Worm (Caenorhabditis elegans) whole organism, L1 larva: ENCODE data around the gene sri-20.

Experiments
- C16A3.4 ChIP-seq: fragments of 150-350 bp; optimal IDR thresholded peaks from 2 replicates; lab custom pipeline; 2014; ENCODE audit warnings: missing biosample characterization, missing genetic modification characterization
- C34B4.2 ChIP-seq: sonication (generic microtip); optimal IDR thresholded peaks from 2 replicates; lab custom pipeline; 2017; ENCODE audit warnings: mild to moderate bottlenecking, missing genetic modification characterization, missing compliant biosample characterization
- aly-2 ChIP-seq: fragments of 150-350 bp; optimal IDR thresholded peaks from 2 replicates; lab custom pipeline; 2014; ENCODE audit warnings: missing biosample characterization, missing genetic modification characterization
- blmp-1 ChIP-seq: fragments of 150-350 bp; optimal IDR thresholded peaks from 2 replicates; lab custom pipeline; 2014; ENCODE audit warnings: missing biosample characterization, missing genetic modification characterization
- ceh-8 ChIP-seq: fragments of 200-800 bp; sonication (Bioruptor generic); optimal IDR thresholded peaks from 2 replicates; lab custom pipeline; 2018; ENCODE audit warnings: mild to moderate bottlenecking, missing genetic modification characterization, moderate library complexity, missing compliant biosample characterization
- ceh-82 ChIP-seq, 3 experiments: fragments of 150-350 bp in 1 of 3; sonication (generic microtip) in 2 of 3; optimal IDR thresholded peaks; 2 replicates each; lab custom pipeline; 2014 to 2017; ENCODE audit warnings: missing biosample characterization in 3 of 3, missing genetic modification characterization in 3 of 3
- ceh-88 ChIP-seq: fragments of 200-800 bp; sonication (Bioruptor generic); IDR thresholded peaks from 2 replicates; pipeline ENCODE4 v1.3.6; 2022; ENCODE audit warnings: missing genetic modification characterization, missing compliant biosample characterization
- ces-1 ChIP-seq: fragments of 150-350 bp; optimal IDR thresholded peaks from 2 replicates; lab custom pipeline; 2014; ENCODE audit warnings: missing biosample characterization, missing genetic modification reagents, missing genetic modification characterization
- dpl-1 ChIP-seq, 3 experiments: fragments of 150-350 bp in 2 of 3; sonication (generic microtip) in 1 of 3; optimal IDR thresholded peaks; 2 replicates each; lab custom pipeline; 2014 to 2017; ENCODE audit warnings: missing biosample characterization in 3 of 3, missing genetic modification characterization in 3 of 3, missing genetic modification reagents in 3 of 3
- dsc-1 ChIP-seq: sonication (generic microtip); optimal IDR thresholded peaks from 2 replicates; lab custom pipeline; 2016; ENCODE audit warnings: mild to moderate bottlenecking, missing genetic modification characterization, missing compliant biosample characterization
- efl-1 ChIP-seq, 4 experiments: fragments of 150-350 bp; optimal IDR thresholded peaks in 3 of 4; peaks in 1 of 4; 1 replicate in 1 of 4; 2 replicates in 3 of 4; lab custom pipeline; 2014; ENCODE audit warnings: missing biosample characterization in 2 of 4, missing genetic modification characterization in 2 of 4, missing genetic modification reagents in 2 of 4
- elt-2 ChIP-seq: sonication (generic microtip); optimal IDR thresholded peaks from 2 replicates; lab custom pipeline; 2016; ENCODE audit warnings: missing genetic modification characterization, mild to moderate bottlenecking, inconsistent platforms, missing compliant biosample characterization, missing genetic modification reagents
- fkh-10 ChIP-seq: sonication (generic microtip); optimal IDR thresholded peaks from 2 replicates; lab custom pipeline; 2017; ENCODE audit warnings: missing biosample characterization, missing genetic modification reagents, missing genetic modification characterization
- fkh-8 ChIP-seq: sonication (generic microtip); optimal IDR thresholded peaks from 2 replicates; lab custom pipeline; 2016; ENCODE audit warnings: mild to moderate bottlenecking, missing genetic modification characterization, missing compliant biosample characterization
- hlh-4 ChIP-seq: sonication (generic microtip); optimal IDR thresholded peaks from 2 replicates; lab custom pipeline; 2016; ENCODE audit warnings: mild to moderate bottlenecking, missing genetic modification characterization, missing compliant biosample characterization
- hpl-2 ChIP-seq: fragments of 150-350 bp; optimal IDR thresholded peaks from 2 replicates; lab custom pipeline; 2014; ENCODE audit warnings: missing biosample characterization, missing genetic modification reagents, missing genetic modification characterization
- lin-13 ChIP-seq: fragments of 150-350 bp; optimal IDR thresholded peaks from 2 replicates; lab custom pipeline; 2014; ENCODE audit warnings: missing biosample characterization, missing genetic modification reagents, missing genetic modification characterization
- lin-14 ChIP-seq: fragments of 200-800 bp; sonication (Bioruptor generic); optimal IDR thresholded peaks from 2 replicates; lab custom pipeline; 2018; ENCODE audit warnings: mild to moderate bottlenecking, missing genetic modification characterization, moderate library complexity, missing compliant biosample characterization
- lin-15B ChIP-seq: fragments of 150-350 bp; sonication (generic microtip); optimal IDR thresholded peaks from 3 replicates; lab custom pipeline; 2014; ENCODE audit warnings: missing biosample characterization, missing genetic modification characterization
- lin-35 ChIP-seq, 2 experiments: fragments of 150-350 bp; optimal IDR thresholded peaks; 2 replicates each; lab custom pipeline; 2014; ENCODE audit warnings: missing biosample characterization in 2 of 2, missing genetic modification characterization in 2 of 2, missing genetic modification reagents in 2 of 2
- lir-3 ChIP-seq: sonication (generic microtip); optimal IDR thresholded peaks from 2 replicates; lab custom pipeline; 2016; ENCODE audit warnings: mild to moderate bottlenecking, missing genetic modification characterization, moderate library complexity, missing compliant biosample characterization; ENCODE audit not compliant: poor library complexity
- lsy-2 ChIP-seq, 2 experiments: fragments of 150-350 bp; optimal IDR thresholded peaks; 2 replicates each; lab custom pipeline; 2014; ENCODE audit warnings: missing biosample characterization in 2 of 2, missing genetic modification characterization in 2 of 2
- mab-9 ChIP-seq: fragments of 200-800 bp; sonication (Bioruptor generic); IDR thresholded peaks from 2 replicates; pipeline ENCODE4 v1.3.6; 2022; ENCODE audit warnings: missing genetic modification reagents, missing genetic modification characterization, missing compliant biosample characterization
- mdl-1 ChIP-seq, 2 experiments: fragments of 150-350 bp; optimal IDR thresholded peaks; 2 replicates each; lab custom pipeline; 2014 to 2017; ENCODE audit warnings: missing biosample characterization in 2 of 2, missing genetic modification characterization in 2 of 2, inconsistent platforms in 1 of 2
- mep-1 ChIP-seq: fragments of 150-350 bp; optimal IDR thresholded peaks from 2 replicates; lab custom pipeline; 2014; ENCODE audit warnings: missing biosample characterization, missing genetic modification characterization
- nhr-20 ChIP-seq: sonication (generic microtip); optimal IDR thresholded peaks from 2 replicates; lab custom pipeline; 2016; ENCODE audit warnings: mild to moderate bottlenecking, missing genetic modification characterization, missing compliant biosample characterization
- nhr-237 ChIP-seq: fragments of 150-350 bp; optimal IDR thresholded peaks from 2 replicates; lab custom pipeline; 2014; ENCODE audit warnings: missing biosample characterization, missing genetic modification characterization
- nhr-28 ChIP-seq: fragments of 150-350 bp; optimal IDR thresholded peaks from 2 replicates; lab custom pipeline; 2014; ENCODE audit warnings: missing biosample characterization, missing genetic modification characterization
- nhr-47 ChIP-seq: sonication (generic microtip); optimal IDR thresholded peaks from 2 replicates; lab custom pipeline; 2016; ENCODE audit warnings: mild to moderate bottlenecking, missing genetic modification characterization, moderate library complexity, missing compliant biosample characterization
- nhr-71 ChIP-seq: sonication (generic microtip); optimal IDR thresholded peaks from 2 replicates; lab custom pipeline; 2016; ENCODE audit warnings: mild to moderate bottlenecking, missing genetic modification characterization, moderate library complexity, missing compliant biosample characterization
- nhr-85 ChIP-seq: sonication (generic microtip); peaks from one replicate; lab custom pipeline; 2016; ENCODE audit warnings: missing genetic modification characterization, inconsistent platforms, missing compliant biosample characterization
- nhr-90 ChIP-seq: sonication (generic microtip); optimal IDR thresholded peaks from 2 replicates; lab custom pipeline; 2016; ENCODE audit warnings: mild to moderate bottlenecking, missing genetic modification characterization, missing compliant biosample characterization; ENCODE audit not compliant: poor library complexity
- pag-3 ChIP-seq: sonication (generic microtip); optimal IDR thresholded peaks from 2 replicates; lab custom pipeline; 2017; ENCODE audit warnings: missing genetic modification characterization, mild to moderate bottlenecking, missing compliant biosample characterization, antibody characterized with exemption, borderline replicate concordance; ENCODE audit not compliant: insufficient read depth
- pqm-1 ChIP-seq: sonication (generic microtip); optimal IDR thresholded peaks from 3 replicates; lab custom pipeline; 2017; ENCODE audit warnings: missing biosample characterization, missing genetic modification characterization
- rnt-1 ChIP-seq: sonication (generic microtip); optimal IDR thresholded peaks from 2 replicates; lab custom pipeline; 2016; ENCODE audit warnings: mild to moderate bottlenecking, missing genetic modification characterization, moderate library complexity, missing compliant biosample characterization
- skn-1 ChIP-seq: fragments of 150-350 bp; optimal IDR thresholded peaks from 2 replicates; lab custom pipeline; 2014; ENCODE audit warnings: missing biosample characterization, missing genetic modification characterization
- snpc-4 ChIP-seq: fragments of 150-350 bp; optimal IDR thresholded peaks from 2 replicates; lab custom pipeline; 2014; ENCODE audit warnings: missing biosample characterization, missing genetic modification characterization
- snu-23 ChIP-seq: sonication (generic microtip); optimal IDR thresholded peaks from 2 replicates; lab custom pipeline; 2016; ENCODE audit warnings: missing genetic modification characterization, missing compliant biosample characterization
- sptf-1 ChIP-seq: fragments of 150-350 bp; optimal IDR thresholded peaks from 2 replicates; lab custom pipeline; 2014; ENCODE audit warnings: missing biosample characterization, missing genetic modification characterization
- sup-37 ChIP-seq: fragments of 200-800 bp; sonication (Bioruptor generic); optimal IDR thresholded peaks from 2 replicates; lab custom pipeline; 2018; ENCODE audit warnings: mild to moderate bottlenecking, missing genetic modification characterization, missing compliant biosample characterization
- swsn-7 ChIP-seq: sonication (generic microtip); optimal IDR thresholded peaks from 2 replicates; lab custom pipeline; 2016; ENCODE audit warnings: missing genetic modification characterization, missing compliant biosample characterization
- tbx-2 ChIP-seq: sonication (generic microtip); optimal IDR thresholded peaks from 2 replicates; lab custom pipeline; 2016; ENCODE audit warnings: missing genetic modification characterization, missing compliant biosample characterization
- tlp-1 ChIP-seq: fragments of 150-350 bp; optimal IDR thresholded peaks from 2 replicates; lab custom pipeline; 2014; ENCODE audit warnings: missing biosample characterization, missing genetic modification characterization
- unc-130 ChIP-seq: fragments of 150-350 bp; optimal IDR thresholded peaks from 2 replicates; lab custom pipeline; 2017; ENCODE audit warnings: missing biosample characterization, missing genetic modification characterization, inconsistent platforms
- unc-30 ChIP-seq: sonication (generic microtip); optimal IDR thresholded peaks from 2 replicates; lab custom pipeline; 2017; ENCODE audit warnings: missing biosample characterization, missing genetic modification characterization
- unc-98 ChIP-seq: fragments of 200-800 bp; sonication (Bioruptor generic); IDR thresholded peaks from 2 replicates; pipeline ENCODE4 v1.3.6; 2022; ENCODE audit warnings: missing genetic modification characterization, missing compliant biosample characterization
- vab-15 ChIP-seq: sonication (generic microtip); optimal IDR thresholded peaks from 2 replicates; lab custom pipeline; 2017; ENCODE audit warnings: missing genotype, mild to moderate bottlenecking, missing genetic modification characterization, missing compliant biosample characterization
- zip-4 ChIP-seq: fragments of 200-800 bp; sonication (Bioruptor generic); optimal IDR thresholded peaks from 2 replicates; lab custom pipeline; 2018; ENCODE audit warnings: mild to moderate bottlenecking, missing genetic modification characterization, moderate library complexity, missing compliant biosample characterization

sri-20 gene

ce11 chrV:10333843-10334242, 34.5 kb upstream of the sri-20 start:
- TF ChIP-seq blmp-1 (tag; lab: Kevin White, UChicago) (peak; percentile 65), fkh-10 (GFP tag; lab: Kevin White, UChicago) (no peak), efl-1 (optimal IDR thresholded peaks at IDR 0.05; lab: Kevin White, UChicago) (no peak), efl-1 (GFP tag; optimal IDR thresholded peaks at IDR 0.05 in 1 of 2; lab: Kevin White, UChicago) (peak in 1 of 2 experiments; percentile 8)

- TF ChIP-seq tlp-1 (tag; lab: Kevin White, UChicago) (no peak), snpc-4 (tag; lab: Kevin White, UChicago) (no peak), mab-9 (no peak), nhr-237 (tag; lab: Kevin White, UChicago) (no peak), lin-14 (GFP tag; lab: Kevin White, UChicago) (peak; percentile 53), elt-2 (tag; lab: Kevin White, UChicago) (no peak), pqm-1 (tag; lab: Kevin White, UChicago) (no peak), nhr-90 (tag; lab: Kevin White, UChicago) (no peak), efl-1 (optimal IDR thresholded peaks at IDR 0.05; lab: Kevin White, UChicago) (peak; percentile 40 to 44), efl-1 (GFP tag; optimal IDR thresholded peaks at IDR 0.05 in 1 of 2; lab: Kevin White, UChicago) (peak; percentile 49 to 85), unc-30 (tag; lab: Kevin White, UChicago) (no peak), sup-37 (GFP tag; lab: Kevin White, UChicago) (no peak), aly-2 (tag; lab: Kevin White, UChicago) (no peak), vab-15 (tag; lab: Kevin White, UChicago) (no peak), C16A3.4 (tag; lab: Kevin White, UChicago) (peak; percentile 68), lsy-2 (tag; optimal IDR thresholded peaks at IDR 0.05; lab: Kevin White, UChicago) (peak; percentile 32 to 68), ceh-82 (tag; optimal IDR thresholded peaks at IDR 0.05; lab: Kevin White, UChicago) (peak in 1 of 3 experiments; percentile 30), unc-98 (no peak), skn-1 (tag; lab: Kevin White, UChicago) (peak; percentile 61), lin-15B (tag; lab: Kevin White, UChicago) (peak; percentile 54), dpl-1 (GFP tag; optimal IDR thresholded peaks at IDR 0.05; lab: Kevin White, UChicago) (peak in 1 of 3 experiments; percentile 64), lin-13 (peak; percentile 6), nhr-71 (tag; lab: Kevin White, UChicago) (peak; percentile 31), fkh-8 (no peak), nhr-47 (tag; lab: Kevin White, UChicago) (peak; percentile 12), lin-35 (GFP tag; optimal IDR thresholded peaks at IDR 0.05; lab: Kevin White, UChicago) (peak; percentile 32 to 39), pag-3 (tag; lab: Kevin White, UChicago) (no peak), nhr-28 (tag; lab: Kevin White, UChicago) (no peak), lir-3 (tag; lab: Kevin White, UChicago) (no peak), snu-23 (peak; percentile 36), zip-4 (GFP tag; lab: Kevin White, UChicago) (no peak), tbx-2 (no peak), sptf-1 (no peak), C34B4.2 (tag; lab: Kevin White, UChicago) (no peak), unc-130 (peak; percentile 59), ceh-88 (no peak), nhr-85 (tag; lab: Kevin White, UChicago) (peak; percentile 16), ces-1 (GFP tag; lab: Kevin White, UChicago) (no peak), ceh-8 (GFP tag; lab: Kevin White, UChicago) (no peak), mep-1 (peak; percentile 58), nhr-20 (tag; lab: Kevin White, UChicago) (peak; percentile 25), swsn-7 (tag; lab: Kevin White, UChicago) (no peak), mdl-1 (tag; optimal IDR thresholded peaks at IDR 0.05; lab: Kevin White, UChicago) (no peak), dsc-1 (no peak), blmp-1 (tag; lab: Kevin White, UChicago) (peak; percentile 64), rnt-1 (tag; lab: Kevin White, UChicago) (peak; percentile 16), hlh-4 (tag; lab: Kevin White, UChicago) (no peak), hpl-2 (GFP tag; lab: Kevin White, UChicago) (no peak)
Observed at ce11 chrV:10338305-10338992, 29.9 kb upstream of the sri-20 start, which contains the start of gene arx-2. arx-2 (minus strand) TSS chrV:10338355.
